Worm (Caenorhabditis elegans) whole organism, L3 larva: Measurements from ENCODE around the gene F54D8.6.

Source experiments
- ama-1 ChIP-seq: fragments of 150-350 bp; optimal IDR thresholded peaks from 2 replicates; lab custom pipeline; 2018
- ceh-28 ChIP-seq: fragments of 150-350 bp; optimal IDR thresholded peaks from 2 replicates; lab custom pipeline; 2014; ENCODE audit warnings: missing biosample characterization, missing genetic modification reagents, missing genetic modification characterization
- daf-12 ChIP-seq: fragments of 150-350 bp; optimal IDR thresholded peaks from 2 replicates; lab custom pipeline; 2014; ENCODE audit warnings: missing biosample characterization, missing genetic modification reagents, missing genetic modification characterization
- egl-27 ChIP-seq: sonication (generic microtip); optimal IDR thresholded peaks from 4 replicates; lab custom pipeline; 2017; ENCODE audit warnings: missing biosample characterization, missing genetic modification reagents, missing genetic modification characterization
- egl-5 ChIP-seq: fragments of 150-350 bp; optimal IDR thresholded peaks from 2 replicates; lab custom pipeline; 2017; ENCODE audit warnings: missing biosample characterization, missing genetic modification reagents, missing genetic modification characterization, inconsistent platforms
- elt-2 ChIP-seq: sonication (generic microtip); optimal IDR thresholded peaks from 2 replicates; lab custom pipeline; 2016; ENCODE audit warnings: missing genetic modification reagents, mild to moderate bottlenecking, missing genetic modification characterization, missing compliant biosample characterization
- elt-3 ChIP-seq, 3 experiments: fragments of 150-350 bp in 1 of 3; sonication (generic microtip) in 2 of 3; optimal IDR thresholded peaks; 2 replicates in 2 of 3; 4 replicates in 1 of 3; lab custom pipeline; 2014 to 2017; ENCODE audit warnings: missing biosample characterization in 3 of 3, missing genetic modification characterization in 3 of 3
- eor-1 ChIP-seq, 2 experiments: fragments of 150-350 bp; optimal IDR thresholded peaks; 2 replicates each; lab custom pipeline; 2014 to 2018; ENCODE audit warnings: missing biosample characterization in 2 of 2, missing genetic modification characterization in 2 of 2
- fos-1 ChIP-seq: fragments of 150-350 bp; optimal IDR thresholded peaks from 2 replicates; lab custom pipeline; 2014; ENCODE audit warnings: missing biosample characterization, missing genetic modification characterization
- jun-1 ChIP-seq: fragments of 150-350 bp; optimal IDR thresholded peaks from 2 replicates; lab custom pipeline; 2014; ENCODE audit warnings: missing biosample characterization, missing genetic modification reagents, missing genetic modification characterization
- lin-39 ChIP-seq: fragments of 150-350 bp; optimal IDR thresholded peaks from 2 replicates; lab custom pipeline; 2018; ENCODE audit warnings: missing biosample characterization, missing genetic modification reagents, missing genetic modification characterization
- lsy-12 ChIP-seq: sonication (generic microtip); optimal IDR thresholded peaks from 2 replicates; lab custom pipeline; 2016; ENCODE audit warnings: mild to moderate bottlenecking, missing genetic modification characterization, missing compliant biosample characterization
- mdl-1 ChIP-seq: fragments of 150-350 bp; optimal IDR thresholded peaks from 2 replicates; lab custom pipeline; 2014; ENCODE audit warnings: missing biosample characterization, missing genetic modification characterization
- nfya-1 ChIP-seq: sonication (generic microtip); optimal IDR thresholded peaks from 2 replicates; lab custom pipeline; 2017; ENCODE audit warnings: missing genetic modification characterization, mild to moderate bottlenecking, missing compliant biosample characterization, antibody characterized with exemption, moderate library complexity; ENCODE audit not compliant: insufficient read depth
- nhr-11 ChIP-seq: fragments of 150-350 bp; optimal IDR thresholded peaks from 2 replicates; lab custom pipeline; 2014; ENCODE audit warnings: missing biosample characterization, missing genetic modification characterization
- nhr-12 ChIP-seq: fragments of 150-350 bp; optimal IDR thresholded peaks from 2 replicates; lab custom pipeline; 2014; ENCODE audit warnings: missing biosample characterization, missing genetic modification characterization
- nhr-237 ChIP-seq: fragments of 150-350 bp; optimal IDR thresholded peaks from 2 replicates; lab custom pipeline; 2014; ENCODE audit warnings: missing biosample characterization, missing genetic modification characterization
- nhr-25 ChIP-seq: sonication (generic microtip); optimal IDR thresholded peaks from 2 replicates; lab custom pipeline; 2017; ENCODE audit warnings: missing biosample characterization, missing genetic modification characterization
- nhr-43 ChIP-seq: sonication (generic microtip); optimal IDR thresholded peaks from 2 replicates; lab custom pipeline; 2016; ENCODE audit warnings: mild to moderate bottlenecking, missing genetic modification characterization, missing compliant biosample characterization; ENCODE audit not compliant: poor library complexity, severe bottlenecking
- nhr-67 ChIP-seq: fragments of 150-350 bp; optimal IDR thresholded peaks from 2 replicates; lab custom pipeline; 2014; ENCODE audit warnings: missing biosample characterization, missing genetic modification characterization
- nhr-76 ChIP-seq: fragments of 150-350 bp; sonication (generic microtip); optimal IDR thresholded peaks from 5 replicates; lab custom pipeline; 2014; ENCODE audit warnings: missing biosample characterization, missing genetic modification characterization
- pha-4 ChIP-seq: fragments of 150-350 bp; optimal IDR thresholded peaks from 2 replicates; lab custom pipeline; 2014; ENCODE audit warnings: missing biosample characterization, missing genetic modification reagents, missing genetic modification characterization
- skn-1 ChIP-seq: fragments of 150-350 bp; optimal IDR thresholded peaks from 2 replicates; lab custom pipeline; 2014; ENCODE audit warnings: missing biosample characterization, missing genetic modification characterization
- snpc-4 ChIP-seq: fragments of 150-350 bp; optimal IDR thresholded peaks from 2 replicates; lab custom pipeline; 2014; ENCODE audit warnings: missing biosample characterization, missing genetic modification characterization
- tbx-2 ChIP-seq: sonication (generic microtip); optimal IDR thresholded peaks from 2 replicates; lab custom pipeline; 2016; ENCODE audit warnings: mild to moderate bottlenecking, missing genetic modification characterization, missing compliant biosample characterization
- unc-62 ChIP-seq: fragments of 150-350 bp; sonication (generic microtip); optimal IDR thresholded peaks from 4 replicates; lab custom pipeline; 2014; ENCODE audit warnings: missing biosample characterization, missing genetic modification reagents, missing genetic modification characterization
- ztf-11 ChIP-seq: fragments of 150-350 bp; optimal IDR thresholded peaks from 2 replicates; lab custom pipeline; 2014; ENCODE audit warnings: missing biosample characterization, missing genetic modification characterization
- ztf-4 ChIP-seq: fragments of 150-350 bp; optimal IDR thresholded peaks from 2 replicates; lab custom pipeline; 2014; ENCODE audit warnings: missing biosample characterization, missing genetic modification characterization

F54D8.6 gene

DNA sequence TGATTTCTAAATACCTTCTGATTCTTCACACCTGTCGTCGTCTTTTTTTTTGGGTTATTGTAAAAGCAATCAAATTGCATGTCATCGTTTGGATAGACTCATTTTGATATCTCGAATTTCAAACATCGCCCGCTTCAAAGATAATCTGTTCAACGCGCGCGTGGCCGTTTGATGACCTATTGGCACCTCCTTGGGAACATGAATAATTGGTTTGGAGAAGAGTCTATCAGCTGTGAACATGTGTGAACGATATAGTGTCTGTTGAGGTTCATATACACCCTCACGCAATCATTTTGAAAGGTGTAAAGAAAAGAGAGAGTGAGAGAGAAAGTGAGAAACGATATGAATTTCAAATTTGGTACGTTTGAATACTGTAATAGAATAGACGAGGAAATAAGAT is 17.8 kb downstream of the F54D8.6 start:
- TF ChIP-seq ceh-28 (tag; lab: Kevin White, UChicago) (no peak), elt-3 (tag; optimal IDR thresholded peaks at IDR 0.05; lab: Kevin White, UChicago) (no peak)

DNA sequence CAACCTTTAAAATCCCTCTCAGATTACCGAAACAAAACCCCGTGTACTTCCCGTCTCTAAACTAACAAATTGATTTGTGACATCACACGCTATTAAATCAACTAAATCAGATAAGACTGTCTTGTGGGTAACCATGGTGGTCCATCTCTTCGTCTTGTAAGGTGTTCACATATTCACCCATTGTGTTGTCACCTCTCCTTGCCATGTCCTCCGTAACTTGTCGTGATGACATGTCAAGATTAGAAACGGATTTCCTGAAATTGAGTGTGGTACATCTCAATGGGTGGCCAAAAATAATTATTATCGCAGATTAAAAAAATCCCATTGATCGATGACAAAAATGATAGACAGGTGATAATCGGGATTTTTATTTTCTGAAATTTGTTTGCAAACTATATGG is 21.6 kb downstream of the F54D8.6 start:
- TF ChIP-seq fos-1 (tag; lab: Kevin White, UChicago) (no peak), nfya-1 (tag; lab: Kevin White, UChicago) (no peak), egl-5 (tag; lab: Kevin White, UChicago) (no peak), eor-1 (tag; optimal IDR thresholded peaks at IDR 0.05; lab: Kevin White, UChicago) (no peak), elt-2 (tag; lab: Kevin White, UChicago) (no peak), pha-4 (tag; lab: Kevin White, UChicago) (no peak), lsy-12 (tag; lab: Kevin White, UChicago) (no peak), ztf-11 (no peak), unc-62 (GFP tag; lab: Kevin White, UChicago) (no peak), daf-12 (no peak), ztf-4 (no peak), ceh-28 (tag; lab: Kevin White, UChicago) (no peak), elt-3 (tag; optimal IDR thresholded peaks at IDR 0.05; lab: Kevin White, UChicago) (no peak), nhr-25 (tag; lab: Kevin White, UChicago) (no peak), nhr-76 (no peak), mdl-1 (no peak)

DNA sequence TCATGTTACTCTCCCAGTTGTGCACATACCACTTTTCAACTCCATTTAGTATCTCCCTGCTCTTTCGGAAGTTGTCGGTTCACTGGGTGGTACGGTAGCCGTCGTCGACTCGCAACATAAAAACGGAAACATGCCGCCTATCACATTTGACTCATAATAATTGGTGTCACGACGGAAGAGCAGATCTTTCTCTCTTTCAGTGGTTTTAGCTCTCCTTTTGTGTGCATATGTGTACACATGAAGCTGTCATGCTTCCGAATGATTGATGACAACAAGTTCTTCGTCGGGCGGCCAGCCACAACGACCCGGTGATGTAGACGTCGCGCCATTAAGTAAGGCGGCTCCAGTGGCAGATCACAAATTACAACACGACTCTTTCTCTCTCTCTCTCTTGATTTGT is 23.0 kb downstream of the F54D8.6 start:
- TF ChIP-seq eor-1 (tag; optimal IDR thresholded peaks at IDR 0.05; lab: Kevin White, UChicago) = no peak
- TF ChIP-seq ama-1 (lab: Kevin White, UChicago) = no peak
- TF ChIP-seq tbx-2 = peak; percentile 92

DNA sequence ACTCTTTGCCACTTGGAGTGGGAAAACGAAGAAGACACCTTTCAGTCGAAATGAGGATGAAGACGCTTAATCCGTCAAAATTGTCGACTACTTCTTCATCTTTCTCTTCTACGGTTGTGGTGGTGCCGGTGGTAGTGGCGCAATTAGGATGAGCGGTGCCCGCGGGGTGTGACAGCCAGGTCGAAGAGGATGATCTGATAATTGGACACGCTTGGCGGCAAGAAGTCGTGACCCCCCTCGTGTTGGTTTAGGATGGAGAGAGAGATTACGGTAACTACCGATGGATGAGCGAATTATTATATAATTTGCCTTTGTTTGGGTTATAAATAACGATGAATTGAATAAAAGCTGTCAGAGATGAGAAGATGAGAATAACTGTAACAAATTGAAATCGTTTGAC is 24.2 kb downstream of the F54D8.6 start:
- TF ChIP-seq egl-27 = no peak
- no peak for TF ChIP-seq nhr-67
- no peak for TF ChIP-seq lsy-12 (tag; lab: Kevin White, UChicago)
- TF ChIP-seq tbx-2 = peak; percentile 75
- no peak for TF ChIP-seq lin-39 (tag; lab: Kevin White, UChicago)
- no peak for TF ChIP-seq snpc-4
- no peak for TF ChIP-seq nhr-11 (tag; lab: Kevin White, UChicago)

DNA sequence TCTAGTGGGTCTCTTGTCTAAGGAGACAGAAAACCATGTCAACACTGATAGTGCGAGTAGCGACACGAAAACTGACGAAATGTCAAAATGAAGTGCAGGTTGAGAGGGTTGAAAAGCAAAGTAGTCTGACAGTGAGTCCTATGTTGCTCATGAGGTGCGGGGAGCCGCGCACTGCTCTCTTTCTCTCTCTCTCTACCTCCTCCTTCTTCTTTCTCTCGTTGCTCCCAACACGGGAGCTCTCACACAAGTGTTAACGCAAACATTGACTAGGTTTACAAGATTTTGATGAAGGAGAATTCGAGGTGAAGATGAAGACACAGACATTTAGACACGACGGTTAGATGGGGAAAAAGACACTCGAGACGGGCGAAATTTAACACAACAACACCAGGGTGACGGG is 26.5 kb downstream of the F54D8.6 start:
- TF ChIP-seq tbx-2 (peak; percentile 80), pha-4 (tag; lab: Kevin White, UChicago) (peak; percentile 84), nhr-43 (tag; lab: Kevin White, UChicago) (no peak)

DNA sequence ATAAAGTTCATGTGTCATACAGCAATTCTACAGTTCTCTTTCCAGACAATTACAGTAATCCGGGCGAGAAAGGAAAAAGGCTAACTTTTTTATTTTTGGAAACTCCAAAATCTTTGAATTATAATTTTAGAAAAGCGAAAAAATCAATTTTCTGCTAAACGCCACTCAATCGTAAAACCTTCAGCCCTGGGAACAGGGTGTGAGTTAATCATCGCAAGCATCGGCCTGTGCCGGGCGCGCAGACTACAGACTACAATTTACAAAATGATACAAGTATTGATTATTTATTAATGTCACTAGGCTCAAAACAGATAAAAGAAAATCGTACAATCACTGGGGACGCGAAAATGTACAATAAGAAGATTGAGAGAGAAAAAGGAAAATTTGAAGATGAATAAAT is 27.9 kb downstream of the F54D8.6 start:
- TF ChIP-seq nhr-67 (no peak), skn-1 (tag; lab: Kevin White, UChicago) (no peak), unc-62 (GFP tag; lab: Kevin White, UChicago) (no peak), elt-3 (tag; optimal IDR thresholded peaks at IDR 0.05; lab: Kevin White, UChicago) (no peak), nhr-237 (tag; lab: Kevin White, UChicago) (no peak), nhr-11 (tag; lab: Kevin White, UChicago) (no peak), jun-1 (no peak), nhr-12 (no peak), lsy-12 (tag; lab: Kevin White, UChicago) (no peak)

DNA sequence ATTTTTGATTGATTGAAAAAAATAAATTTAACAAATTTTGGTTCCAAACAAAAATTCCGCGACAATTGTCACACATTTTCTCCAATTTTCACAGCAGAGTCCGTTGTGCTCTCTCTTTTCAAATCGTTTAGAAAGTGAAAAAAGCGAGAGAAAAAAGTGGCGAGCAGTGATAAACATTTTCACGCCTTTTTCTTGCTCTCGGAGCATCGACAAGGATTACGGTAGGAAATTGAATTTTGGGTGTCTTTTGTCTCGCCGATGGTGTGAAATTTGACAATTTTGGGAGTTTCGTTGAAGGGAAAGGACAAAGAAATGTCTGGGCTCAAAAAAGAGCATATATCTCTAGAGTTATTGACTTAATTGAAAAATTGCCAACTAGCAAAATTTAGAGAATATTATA is 31.7 kb downstream of the F54D8.6 start:
- no peak for TF ChIP-seq ztf-4
- TF ChIP-seq nfya-1 (tag; lab: Kevin White, UChicago) = peak; percentile 49
- peak; percentile 23 for TF ChIP-seq tbx-2

DNA sequence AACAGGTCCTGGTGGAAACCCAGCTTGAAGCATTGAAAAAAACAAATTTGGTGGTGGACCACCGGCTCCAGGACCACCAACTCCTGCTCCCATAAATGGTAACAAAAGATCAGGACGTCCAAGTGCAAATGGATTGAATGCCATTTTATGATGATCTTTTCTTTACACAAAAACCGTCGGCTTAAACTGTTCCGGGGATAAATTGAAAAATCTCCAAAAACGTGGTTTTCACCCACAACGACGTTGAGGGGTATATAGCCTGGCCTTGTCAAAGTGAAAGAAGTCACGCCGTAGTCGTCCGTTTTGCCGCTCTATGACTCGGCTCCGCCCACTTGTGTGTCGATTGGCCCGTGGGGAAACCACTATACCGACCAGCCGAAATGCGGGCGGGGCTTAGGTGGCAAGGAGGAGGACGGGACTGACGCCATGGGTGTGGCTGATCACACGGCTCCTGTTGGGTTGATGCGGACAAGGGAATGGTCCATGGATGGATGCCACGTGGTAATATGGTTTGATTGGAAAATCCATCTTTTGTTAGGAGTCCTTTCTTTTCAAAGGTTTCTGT is 33.3 kb downstream of the F54D8.6 start, which contains the start of gene tbx-2:
Gene tbx-2, minus strand, starts transcription at position 264 of the 565 bp plus-strand sequence.
- TF ChIP-seq elt-2 (tag; lab: Kevin White, UChicago) (peak; percentile 8), tbx-2 (peak; percentile 90), ama-1 (lab: Kevin White, UChicago) (no peak), ztf-4 (no peak), elt-3 (tag; optimal IDR thresholded peaks at IDR 0.05; lab: Kevin White, UChicago) (no peak), skn-1 (tag; lab: Kevin White, UChicago) (no peak), nfya-1 (tag; lab: Kevin White, UChicago) (peak; percentile 97)
- TF ChIP-seq, all 47 proteins: peak for 3
